Worm (Caenorhabditis elegans) whole organism, L4/young adult: ENCODE measurements around the gene chmp-7.
A peak's percentile ranks its signal among the peaks of the same experiment; 100 is the strongest.

ENCODE experiments used
- W03F9.2 ChIP-seq: fragments of 150-350 bp; optimal IDR thresholded peaks from 2 replicates; lab custom pipeline; 2014; ENCODE audit warnings: missing biosample characterization, missing genetic modification characterization
- dao-5 ChIP-seq: sonication (generic microtip); optimal IDR thresholded peaks from 2 replicates; lab custom pipeline; 2016; ENCODE audit warnings: missing genotype, missing genetic modification characterization, moderate library complexity, missing compliant biosample characterization
- him-1 ChIP-seq: sonication (generic microtip); optimal IDR thresholded peaks from 2 replicates; lab custom pipeline; 2016; ENCODE audit warnings: missing genotype, missing genetic modification reagents, missing genetic modification characterization, missing compliant biosample characterization

chmp-7 gene

ce11 chrII:9093584-9093983 lies 38.8 kb downstream of the chmp-7 start, which contains the start of gene C07H4.1:
TSS of gene C07H4.1 (minus strand) at chrII:9093684.
- TF ChIP-seq W03F9.2 (tag; lab: Kevin White, UChicago) (no peak), him-1 (tag; lab: Kevin White, UChicago) (no peak), dao-5 (tag; lab: Kevin White, UChicago) (no peak)

ce11 chrII:9094247-9094790 lies 39.5 kb downstream of the chmp-7 start:
- TF ChIP-seq W03F9.2 (tag; lab: Kevin White, UChicago) (peak; percentile 42), him-1 (tag; lab: Kevin White, UChicago) (no peak)

ce11 chrII:9097302-9097701 lies 42.5 kb downstream of the chmp-7 start:
- no peak for TF ChIP-seq W03F9.2 (tag; lab: Kevin White, UChicago)

ce11 chrII:9098505-9098904 lies 43.7 kb downstream of the chmp-7 start, which contains the start of gene clh-5:
TSS of gene clh-5 (minus strand) at chrII:9098605.
- TF ChIP-seq dao-5 (tag; lab: Kevin White, UChicago) (no peak), W03F9.2 (tag; lab: Kevin White, UChicago) (no peak), him-1 (tag; lab: Kevin White, UChicago) (no peak)

ce11 chrII:9099017-9099416 lies 44.2 kb downstream of the chmp-7 start, which contains the start of gene T24H10.1:
TSS of gene T24H10.1 (plus strand) at chrII:9099371.
- TF ChIP-seq him-1 (tag; lab: Kevin White, UChicago) (peak; percentile 45), dao-5 (tag; lab: Kevin White, UChicago) (no peak), W03F9.2 (tag; lab: Kevin White, UChicago) (peak; percentile 36)

- TF ChIP-seq W03F9.2 (tag; lab: Kevin White, UChicago) (no peak), dao-5 (tag; lab: Kevin White, UChicago) (no peak), him-1 (tag; lab: Kevin White, UChicago) (no peak)
Observed at ce11 chrII:9100798-9101197, 46.0 kb downstream of the chmp-7 start, which contains the start of gene T24H10.5. TSS of gene T24H10.5 (plus strand) at chrII:9101098.
